Worm (Caenorhabditis elegans) whole organism, mixed stage, embryonic: ENCODE results near the gene ttll-12.

Experiments used
- M03D4.4 ChIP-seq: sonication (generic microtip); optimal IDR thresholded peaks from 2 replicates; lab custom pipeline; 2017; ENCODE audit warnings: mild to moderate bottlenecking, missing genetic modification characterization, missing compliant biosample characterization
- blmp-1 ChIP-seq: fragments of 150-350 bp; optimal IDR thresholded peaks from 2 replicates; lab custom pipeline; 2014; ENCODE audit warnings: missing biosample characterization, missing genetic modification characterization
- ceh-43 ChIP-seq: fragments of 200-800 bp; sonication (Bioruptor generic); optimal IDR thresholded peaks from 2 replicates; lab custom pipeline; 2018; ENCODE audit warnings: mild to moderate bottlenecking, missing genetic modification characterization, moderate library complexity, missing compliant biosample characterization
- lin-13 ChIP-seq: fragments of 150-350 bp; optimal IDR thresholded peaks from 2 replicates; lab custom pipeline; 2014; ENCODE audit warnings: missing biosample characterization, missing genetic modification characterization
- lin-32 ChIP-seq: fragments of 200-800 bp; sonication (Bioruptor generic); optimal IDR thresholded peaks from 2 replicates; lab custom pipeline; 2018; ENCODE audit warnings: mild to moderate bottlenecking, missing genetic modification characterization, missing compliant biosample characterization
- mab-5 ChIP-seq: fragments of 150-350 bp; optimal IDR thresholded peaks from 2 replicates; lab custom pipeline; 2014; ENCODE audit warnings: missing biosample characterization, missing genetic modification characterization
- mep-1 ChIP-seq: fragments of 150-350 bp; optimal IDR thresholded peaks from 2 replicates; lab custom pipeline; 2017; ENCODE audit warnings: missing biosample characterization, missing genetic modification reagents, missing genetic modification characterization, inconsistent platforms
- nhr-28 ChIP-seq: fragments of 150-350 bp; optimal IDR thresholded peaks from 2 replicates; lab custom pipeline; 2014; ENCODE audit warnings: missing biosample characterization, missing genetic modification characterization
- nhr-76 ChIP-seq: sonication (generic microtip); optimal IDR thresholded peaks from 2 replicates; lab custom pipeline; 2017; ENCODE audit warnings: missing biosample characterization, missing genetic modification characterization
- sem-2 ChIP-seq: fragments of 200-800 bp; sonication (Bioruptor generic); optimal IDR thresholded peaks from 2 replicates; lab custom pipeline; 2018; ENCODE audit warnings: mild to moderate bottlenecking, missing genetic modification characterization, missing compliant biosample characterization
- snpc-4 ChIP-seq: fragments of 150-350 bp; optimal IDR thresholded peaks from 2 replicates; lab custom pipeline; 2014; ENCODE audit warnings: missing biosample characterization, missing genetic modification characterization
- unc-62 ChIP-seq: fragments of 150-350 bp; optimal IDR thresholded peaks from 2 replicates; lab custom pipeline; 2014; ENCODE audit warnings: missing biosample characterization, missing genetic modification reagents, missing genetic modification characterization

DNA sequence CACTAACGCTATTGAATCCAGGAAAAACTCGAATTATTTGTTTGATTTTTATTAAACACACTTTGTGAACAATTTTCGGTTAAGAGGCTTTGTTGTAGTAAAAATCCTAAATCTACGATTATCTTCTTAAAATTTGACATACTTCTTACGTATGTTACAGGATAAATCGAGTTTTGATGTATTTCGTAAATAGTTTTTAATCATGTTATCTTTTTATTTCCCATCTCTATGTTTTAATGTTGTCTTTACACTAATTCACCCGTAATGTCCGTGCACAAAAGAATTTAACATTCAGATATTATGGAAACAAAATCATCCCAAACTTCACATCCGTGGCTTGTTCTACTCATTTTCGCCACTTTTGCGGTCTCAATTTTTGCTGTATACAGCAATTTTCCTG lies 15.1 kb upstream of the ttll-12 start, which contains the start of gene egli-1:
- no peak for TF ChIP-seq unc-62 (GFP tag; lab: Kevin White, UChicago)
- no peak for TF ChIP-seq snpc-4
- TF ChIP-seq lin-13 (tag; lab: Kevin White, UChicago), result no peak
- TF ChIP-seq nhr-76 (tag; lab: Kevin White, UChicago), result no peak
- TF ChIP-seq mab-5, result no peak
- no peak for TF ChIP-seq mep-1 (tag; lab: Kevin White, UChicago)
- TF ChIP-seq ceh-43 (GFP tag; lab: Kevin White, UChicago), result no peak
- no peak for TF ChIP-seq sem-2 (GFP tag; lab: Kevin White, UChicago)
- TF ChIP-seq blmp-1 (tag; lab: Kevin White, UChicago), result no peak
- no peak for TF ChIP-seq nhr-28 (tag; lab: Kevin White, UChicago)
- TF ChIP-seq lin-32 (GFP tag; lab: Kevin White, UChicago), result no peak
- TF ChIP-seq M03D4.4 (tag; lab: Kevin White, UChicago), result no peak
